ENCODE assay signal across 4 worm cellular contexts in genomic region chrV:14409905-14410304, ce11.
TF ChIP-seq lines count a peak whose summit lies in the region.

No protein-coding gene starts in this region.

TF ChIP-seq in whole organism, L2 larva, 48 proteins besides CTCF, POLR2A, EP300 and RAD21:
- TF ChIP-seq nhr-129 (tag; optimal IDR thresholded peaks at IDR 0.05; lab: Kevin White, UChicago) = peak; percentile 45
- peak; percentile 69 for TF ChIP-seq snpc-4 (tag; optimal IDR thresholded peaks at IDR 0.05; lab: Kevin White, UChicago)
- no peak for TF ChIP-seq ztf-1 (GFP tag; conservative IDR thresholded peaks at IDR 0.05; lab: Robert Waterston, UW)
- TF ChIP-seq skn-1 (tag; optimal IDR thresholded peaks at IDR 0.05; lab: Kevin White, UChicago) = no peak
- TF ChIP-seq aly-2 (tag; optimal IDR thresholded peaks at IDR 0.05; lab: Kevin White, UChicago) = no peak

TF ChIP-seq in whole organism, L3 larva, 47 proteins besides CTCF, POLR2A, EP300 and RAD21:
- no peak for TF ChIP-seq fkh-10 (GFP tag; optimal IDR thresholded peaks at IDR 0.05; lab: Kevin White, UChicago)
- peak; percentile 91 for TF ChIP-seq snpc-4 (tag; optimal IDR thresholded peaks at IDR 0.05; lab: Kevin White, UChicago)
- TF ChIP-seq nhr-76 (tag; optimal IDR thresholded peaks at IDR 0.05; lab: Kevin White, UChicago) = no peak
- TF ChIP-seq fos-1 (tag; optimal IDR thresholded peaks at IDR 0.05; lab: Kevin White, UChicago) = no peak

TF ChIP-seq in whole organism, L4 larva, 104 proteins besides CTCF, POLR2A, EP300 and RAD21:
- TF ChIP-seq egl-43 (GFP tag; IDR thresholded peaks at IDR 0.05; lab: Robert Waterston, UW) (no peak), mdt-29 (GFP tag; IDR thresholded peaks at IDR 0.05; lab: Robert Waterston, UW) (no peak), Y105C5A.15 (GFP tag; IDR thresholded peaks at IDR 0.05; lab: Robert Waterston, UW) (no peak), unc-62 (GFP tag; optimal IDR thresholded peaks at IDR 0.05 in 1 of 2; lab: Kevin White, UChicago) (no peak), unc-62 (tag; optimal IDR thresholded peaks at IDR 0.05; lab: Kevin White, UChicago) (no peak), daf-16 (GFP tag; optimal IDR thresholded peaks at IDR 0.05; lab: Kevin White, UChicago) (no peak), daf-16 (tag; optimal IDR thresholded peaks at IDR 0.05; lab: Kevin White, UChicago) (peak; percentile 86), ztf-7 (tag; optimal IDR thresholded peaks at IDR 0.05; lab: Kevin White, UChicago) (peak; percentile 21), zip-2 (tag; optimal IDR thresholded peaks at IDR 0.05; lab: Kevin White, UChicago) (peak; percentile 39)
TF ChIP-seq in whole organism, L4 larva: peak in this region for 3.

TF ChIP-seq in whole organism, young adult, 124 proteins besides CTCF, POLR2A, EP300 and RAD21:
- no peak for TF ChIP-seq snpc-4 (GFP tag; optimal IDR thresholded peaks at IDR 0.05; lab: Kevin White, UChicago)
- peak in 2 of 4 experiments; percentile 85 for TF ChIP-seq snpc-4 (tag; optimal IDR thresholded peaks at IDR 0.05; lab: Kevin White, UChicago)
- TF ChIP-seq hlh-26 (GFP tag; conservative IDR thresholded peaks at IDR 0.05; lab: Robert Waterston, UW) = no peak
- TF ChIP-seq snpc-1.3 (tag; optimal IDR thresholded peaks at IDR 0.05; lab: Kevin White, UChicago; ENCODE audit: insufficient read depth) = no peak
- TF ChIP-seq ztf-22 (GFP tag; optimal IDR thresholded peaks at IDR 0.05; lab: Kevin White, UChicago) = no peak
- no peak for TF ChIP-seq egl-18 (GFP tag; IDR thresholded peaks at IDR 0.05; lab: Robert Waterston, UW)
- TF ChIP-seq cebp-2 (GFP tag; IDR thresholded peaks at IDR 0.05; lab: Robert Waterston, UW) = 0 out of 2 replicates have a peak, but pooled peaks have one; percentile 13
- TF ChIP-seq F55B11.4 (tag; optimal IDR thresholded peaks at IDR 0.05; lab: Kevin White, UChicago; ENCODE audit: borderline replicate concordance, insufficient read depth) = no peak
- TF ChIP-seq nhr-179 (tag; optimal IDR thresholded peaks at IDR 0.05; lab: Kevin White, UChicago) = no peak
- no peak for TF ChIP-seq T26A5.8 (tag; optimal IDR thresholded peaks at IDR 0.05; lab: Kevin White, UChicago)
- TF ChIP-seq snpc-3.4 (tag; optimal IDR thresholded peaks at IDR 0.05; lab: Kevin White, UChicago) = no peak
- TF ChIP-seq C17E4.6 (GFP tag; IDR thresholded peaks at IDR 0.05; lab: Robert Waterston, UW) = no peak
- no peak for TF ChIP-seq tlf-1 (GFP tag; optimal IDR thresholded peaks at IDR 0.05; lab: Kevin White, UChicago)
- TF ChIP-seq K11D2.4 (GFP tag; IDR thresholded peaks at IDR 0.05; lab: Robert Waterston, UW) = no peak
- no peak for TF ChIP-seq madf-3 (GFP tag; IDR thresholded peaks at IDR 0.05; lab: Robert Waterston, UW)
- no peak for TF ChIP-seq cebp-1 (GFP tag; IDR thresholded peaks at IDR 0.05; lab: Robert Waterston, UW)
- TF ChIP-seq cebp-1 (tag; optimal IDR thresholded peaks at IDR 0.05; lab: Kevin White, UChicago) = peak; percentile 87
TF ChIP-seq in whole organism, young adult: peak in this region for 3.
